Fruit fly (Drosophila melanogaster): ENCODE data around the gene Tmem43.

Gene Tmem43

DNA sequence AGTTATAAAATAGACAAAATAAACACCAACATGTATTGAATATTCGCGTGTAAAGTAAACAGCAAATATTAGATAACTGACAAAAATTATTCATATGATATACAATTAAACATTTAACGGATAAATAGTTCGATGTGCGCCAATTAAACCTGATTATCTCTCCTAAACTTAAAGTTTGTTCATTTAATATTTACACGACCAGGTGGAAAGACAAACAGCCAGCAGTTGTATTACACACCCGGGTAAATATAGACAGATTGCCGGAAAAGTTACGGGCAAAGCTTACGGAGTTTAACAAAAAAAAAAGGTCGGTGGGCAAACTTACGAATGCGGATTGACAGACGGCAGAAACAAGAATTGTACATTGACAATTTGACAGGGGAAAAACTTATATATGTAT is 32.8 kb downstream of the Tmem43 start (continued):
- TF ChIP-seq dysf (GFP tag; IDR thresholded peaks at IDR 0.05): peak; percentile 32; the same call in 1 of the 3 replicates
- TF ChIP-seq slou (GFP tag; optimal IDR thresholded peaks at IDR 0.05): no peak
- TF ChIP-seq Sry-δ (GFP tag; optimal IDR thresholded peaks at IDR 0.05): peak; percentile 18
- no peak for TF ChIP-seq CG6791 (GFP tag; IDR thresholded peaks at IDR 0.05; ENCODE audit: partially characterized antibody)
- peak; percentile 26 for TF ChIP-seq CG10274 (GFP tag; optimal IDR thresholded peaks at IDR 0.05)
- peak; percentile 53 for TF ChIP-seq CG18764 (GFP tag; optimal IDR thresholded peaks at IDR 0.05)
- TF ChIP-seq CG32532 (GFP tag; IDR thresholded peaks at IDR 0.05): no peak; the same call in 1 of the 2 replicates
- TF ChIP-seq grau (tag; optimal IDR thresholded peaks at IDR 0.05): peak; percentile 56
- peak; percentile 66 for TF ChIP-seq NfI (GFP tag; optimal IDR thresholded peaks at IDR 0.05)
- peak; percentile 54 for TF ChIP-seq Nf-YB (GFP tag; optimal IDR thresholded peaks at IDR 0.05)
- TF ChIP-seq CG11398 (GFP tag; optimal IDR thresholded peaks at IDR 0.05): peak; percentile 67
- no peak for TF ChIP-seq Ets65A (GFP tag)
- no peak for TF ChIP-seq zen2 (GFP tag; IDR thresholded peaks at IDR 0.05; ENCODE audit: partially characterized antibody)
- peak; percentile 80 for TF ChIP-seq CG6854 (GFP tag; optimal IDR thresholded peaks at IDR 0.05)
- peak; percentile 93 for TF ChIP-seq CG12071 (GFP tag; optimal IDR thresholded peaks at IDR 0.05)
- TF ChIP-seq pros (GFP tag; optimal IDR thresholded peaks at IDR 0.05): no peak
- TF ChIP-seq CG8765 (GFP tag; IDR thresholded peaks at IDR 0.05): no peak
- TF ChIP-seq cato (GFP tag; optimal IDR thresholded peaks at IDR 0.05; ENCODE audit: borderline replicate concordance): no peak
- peak; percentile 77 for TF ChIP-seq unpg (GFP tag; optimal IDR thresholded peaks at IDR 0.05)
- peak; percentile 49 for TF ChIP-seq CG5180 (GFP tag; optimal IDR thresholded peaks at IDR 0.05)
- peak; percentile 56 for TF ChIP-seq bcd (GFP tag; optimal IDR thresholded peaks at IDR 0.05)
- peak; percentile 37; the same call in 1 of the 2 replicates for TF ChIP-seq E2f1 (GFP tag; IDR thresholded peaks at IDR 0.05)
- no peak for TF ChIP-seq D (optimal IDR thresholded peaks at IDR 0.05)
- no peak for TF ChIP-seq D (GFP tag; optimal IDR thresholded peaks at IDR 0.05)
- no peak for TF ChIP-seq ttk (GFP tag; IDR thresholded peaks at IDR 0.05)
- no peak for TF ChIP-seq corto (GFP tag; optimal IDR thresholded peaks at IDR 0.05)
- peak; percentile 48 for TF ChIP-seq Bdp1 (GFP tag; optimal IDR thresholded peaks at IDR 0.05)
- no peak for TF ChIP-seq pnt (GFP tag; optimal IDR thresholded peaks at IDR 0.05)
- peak; percentile 11 for TF ChIP-seq gsb-n (tag; optimal IDR thresholded peaks at IDR 0.05)
- TF ChIP-seq CG2120 (GFP tag; optimal IDR thresholded peaks at IDR 0.05): peak; percentile 66
- no peak for TF ChIP-seq zen (tag; optimal IDR thresholded peaks at IDR 0.05)
- TF ChIP-seq CG10979 (tag; optimal IDR thresholded peaks at IDR 0.05): no peak
- no peak for TF ChIP-seq vvl (GFP tag; IDR thresholded peaks at IDR 0.05)
- TF ChIP-seq CG6254 (GFP tag; optimal IDR thresholded peaks at IDR 0.05): peak; percentile 45
- TF ChIP-seq Xrp1 (GFP tag; IDR thresholded peaks at IDR 0.05): peak; percentile 52
- TF ChIP-seq Trl (optimal IDR thresholded peaks at IDR 0.05): no peak
- peak; percentile 27 for TF ChIP-seq Trl (GFP tag; optimal IDR thresholded peaks at IDR 0.05)
- peak; percentile 73; the same call in 1 of the 2 replicates for TF ChIP-seq Rfx (GFP tag; IDR thresholded peaks at IDR 0.05)
- peak; percentile 20; the same call in 1 of the 2 replicates for TF ChIP-seq slbo (GFP tag; IDR thresholded peaks at IDR 0.05)
- peak; percentile 32 for TF ChIP-seq CG17912 (GFP tag; optimal IDR thresholded peaks at IDR 0.05)
- TF ChIP-seq Sry-β (GFP tag; optimal IDR thresholded peaks at IDR 0.05): no peak
- peak; percentile 48; the same call in 1 of the 2 replicates for TF ChIP-seq Adf1 (GFP tag; IDR thresholded peaks at IDR 0.05)
- TF ChIP-seq CG17328 (GFP tag; IDR thresholded peaks at IDR 0.05): peak; percentile 53; the same call in 1 of the 2 replicates
- peak; percentile 38 for TF ChIP-seq CG12104 (GFP tag; optimal IDR thresholded peaks at IDR 0.05)
- peak; percentile 85 for TF ChIP-seq CG15269 (tag; optimal IDR thresholded peaks at IDR 0.05)
- TF ChIP-seq cas (GFP tag; IDR thresholded peaks at IDR 0.05): no peak
- TF ChIP-seq fd3F (GFP tag; optimal IDR thresholded peaks at IDR 0.05): peak; percentile 93
- peak; percentile 87 for TF ChIP-seq nau (GFP tag; optimal IDR thresholded peaks at IDR 0.05)
- 0 out of 2 replicates have a peak, but pooled peaks have one; percentile 13 for TF ChIP-seq toy (GFP tag; IDR thresholded peaks at IDR 0.05)
- TF ChIP-seq nom (GFP tag; optimal IDR thresholded peaks at IDR 0.05): no peak
- TF ChIP-seq her (GFP tag; optimal IDR thresholded peaks at IDR 0.05): peak; percentile 25
